Fruit fly (Drosophila melanogaster): ENCODE results near the gene CG13312.

- TF ChIP-seq ttk (optimal IDR thresholded peaks at IDR 0.05) = no peak
- no peak for TF ChIP-seq h (optimal IDR thresholded peaks at IDR 0.05)
- TF ChIP-seq psq (optimal IDR thresholded peaks at IDR 0.05) = no peak
These were observed 45.9 kb upstream of the CG13312 start for dm6 chr3L:8852907-8853306.
